Worm (Caenorhabditis elegans) whole organism, young adult: ENCODE results near the gene C01F1.6.

Experiments used
- B0019.2 ChIP-seq: fragments of 200-800 bp; sonication (Bioruptor generic); conservative IDR thresholded peaks from 2 replicates; pipeline ENCODE4 v1.3.6; 2022; ENCODE audit warnings: missing genetic modification reagents, missing genetic modification characterization, missing compliant biosample characterization
- C06A6.2 ChIP-seq: fragments of 200-800 bp; sonication (Bioruptor generic); conservative IDR thresholded peaks from 2 replicates; pipeline ENCODE4 v1.3.6; 2022; ENCODE audit warnings: missing genetic modification characterization, missing compliant biosample characterization
- D2030.7 ChIP-seq: fragments of 200-800 bp; sonication (Bioruptor generic); IDR thresholded peaks from 2 replicates; pipeline ENCODE4 v1.3.6; 2022; ENCODE audit warnings: missing genetic modification reagents, missing genetic modification characterization, missing compliant biosample characterization
- F37B4.10 ChIP-seq: fragments of 200-800 bp; sonication (Bioruptor generic); IDR thresholded peaks from 2 replicates; pipeline ENCODE4 v1.3.6; 2022; ENCODE audit warnings: missing genetic modification characterization, missing compliant biosample characterization
- F52B5.7 ChIP-seq: sonication (generic microtip); optimal IDR thresholded peaks from 2 replicates; lab custom pipeline; 2016; ENCODE audit warnings: mild to moderate bottlenecking, missing genetic modification characterization, missing compliant biosample characterization
- F55B11.4 ChIP-seq: sonication (generic microtip); optimal IDR thresholded peaks from 2 replicates; lab custom pipeline; 2016; ENCODE audit warnings: missing compliant biosample characterization, missing genetic modification characterization, borderline replicate concordance; ENCODE audit not compliant: insufficient read depth
- K11D2.4 ChIP-seq: fragments of 200-800 bp; sonication (Bioruptor generic); IDR thresholded peaks from 2 replicates; pipeline ENCODE4 v1.3.6; 2022; ENCODE audit warnings: missing genetic modification reagents, missing genetic modification characterization, missing compliant biosample characterization
- T26A5.8 ChIP-seq: sonication (generic microtip); optimal IDR thresholded peaks from 2 replicates; lab custom pipeline; 2016; ENCODE audit warnings: missing genetic modification characterization, missing compliant biosample characterization
- Y67H2A.10 ChIP-seq: fragments of 200-800 bp; sonication (Bioruptor generic); conservative IDR thresholded peaks from 2 replicates; pipeline ENCODE4 v1.3.6; 2022; ENCODE audit warnings: missing genetic modification reagents, missing genetic modification characterization, missing compliant biosample characterization
- ama-1 ChIP-seq, 3 experiments: fragments of 150-350 bp in 1 of 3; sonication (generic microtip) in 2 of 3; optimal IDR thresholded peaks; 2 replicates each; lab custom pipeline; 2014 to 2018; ENCODE audit warnings: missing biosample characterization in 2 of 3, missing genetic modification characterization in 2 of 3, missing genetic modification reagents in 2 of 3
- attf-3 ChIP-seq: fragments of 200-800 bp; sonication (Bioruptor generic); conservative IDR thresholded peaks from 2 replicates; pipeline ENCODE4 v1.3.6; 2022; ENCODE audit warnings: missing genetic modification reagents, missing genetic modification characterization, missing compliant biosample characterization
- bed-1 ChIP-seq: fragments of 200-800 bp; sonication (Bioruptor generic); IDR thresholded peaks from 2 replicates; pipeline ENCODE4 v1.3.6; 2022; ENCODE audit warnings: missing genetic modification reagents, missing genetic modification characterization, missing compliant biosample characterization
- bed-2 ChIP-seq: fragments of 200-800 bp; sonication (Bioruptor generic); IDR thresholded peaks from 2 replicates; pipeline ENCODE4 v1.3.6; 2022; ENCODE audit warnings: missing genetic modification reagents, missing genetic modification characterization, missing compliant biosample characterization
- ceh-40 ChIP-seq: fragments of 200-800 bp; sonication (Bioruptor generic); IDR thresholded peaks from 2 replicates; pipeline ENCODE4 v1.3.6; 2022; ENCODE audit warnings: missing genetic modification characterization, missing compliant biosample characterization
- dox-1 ChIP-seq: fragments of 200-800 bp; sonication (Bioruptor generic); IDR thresholded peaks from 2 replicates; pipeline ENCODE4 v1.3.6; 2022; ENCODE audit warnings: missing genetic modification reagents, missing genetic modification characterization, missing compliant biosample characterization
- efl-1 ChIP-seq: fragments of 150-350 bp; optimal IDR thresholded peaks from 2 replicates; lab custom pipeline; 2014; ENCODE audit warnings: missing biosample characterization, missing genetic modification reagents, missing genetic modification characterization
- egrh-3 ChIP-seq: fragments of 200-800 bp; sonication (Bioruptor generic); IDR thresholded peaks from 2 replicates; pipeline ENCODE4 v1.3.6; 2022; ENCODE audit warnings: missing genetic modification reagents, missing genetic modification characterization, missing compliant biosample characterization
- him-1 ChIP-seq: sonication (generic microtip); optimal IDR thresholded peaks from 2 replicates; lab custom pipeline; 2016; ENCODE audit warnings: missing genotype, missing genetic modification reagents, missing genetic modification characterization, missing compliant biosample characterization
- hmg-1.2 ChIP-seq: fragments of 200-800 bp; sonication (Bioruptor generic); IDR thresholded peaks from 2 replicates; pipeline ENCODE4 v1.3.6; 2022; ENCODE audit warnings: missing genetic modification reagents, missing genetic modification characterization, missing compliant biosample characterization
- hrde-1 ChIP-seq: sonication (generic microtip); optimal IDR thresholded peaks from 2 replicates; lab custom pipeline; 2016; ENCODE audit warnings: missing genetic modification characterization, mild to moderate bottlenecking, missing compliant biosample characterization, moderate library complexity, missing genotype, missing genetic modification reagents, borderline replicate concordance
- hsf-1 ChIP-seq: fragments of 200-800 bp; sonication (Bioruptor generic); IDR thresholded peaks from 2 replicates; pipeline ENCODE4 v1.3.6; 2022; ENCODE audit warnings: missing genetic modification reagents, missing genetic modification characterization, missing compliant biosample characterization
- let-526 ChIP-seq: fragments of 200-800 bp; sonication (Bioruptor generic); IDR thresholded peaks from 2 replicates; pipeline ENCODE4 v1.3.6; 2022; ENCODE audit warnings: missing genetic modification reagents, missing genetic modification characterization, missing compliant biosample characterization
- lin-35 ChIP-seq, 3 experiments: fragments of 150-350 bp in 2 of 3; sonication (generic microtip) in 1 of 3; optimal IDR thresholded peaks; 2 replicates each; lab custom pipeline; 2014 to 2018; ENCODE audit warnings: missing biosample characterization in 3 of 3, missing genetic modification characterization in 3 of 3, missing genetic modification reagents in 3 of 3
- lin-40 ChIP-seq: sonication (generic microtip); optimal IDR thresholded peaks from 2 replicates; lab custom pipeline; 2016; ENCODE audit warnings: missing genetic modification characterization, mild to moderate bottlenecking, missing compliant biosample characterization, missing genotype, missing genetic modification reagents
- lsl-1 ChIP-seq: fragments of 200-800 bp; sonication (Bioruptor generic); optimal IDR thresholded peaks from 2 replicates; lab custom pipeline; 2018; ENCODE audit warnings: mild to moderate bottlenecking, missing genetic modification characterization, moderate library complexity, missing compliant biosample characterization
- madf-3 ChIP-seq: fragments of 200-800 bp; sonication (Bioruptor generic); IDR thresholded peaks from 2 replicates; pipeline ENCODE4 v1.3.6; 2022; ENCODE audit warnings: missing genetic modification reagents, missing genetic modification characterization, missing compliant biosample characterization
- madf-6 ChIP-seq: fragments of 200-800 bp; sonication (Bioruptor generic); IDR thresholded peaks from 2 replicates; pipeline ENCODE4 v1.3.6; 2022; ENCODE audit warnings: missing genetic modification reagents, missing genetic modification characterization, missing compliant biosample characterization
- mel-28 ChIP-seq: sonication (generic microtip); optimal IDR thresholded peaks from 2 replicates; lab custom pipeline; 2016; ENCODE audit warnings: borderline replicate concordance, mild to moderate bottlenecking, missing genetic modification characterization, missing compliant biosample characterization
- mxl-1 ChIP-seq: sonication (generic microtip); optimal IDR thresholded peaks from 2 replicates; lab custom pipeline; 2016; ENCODE audit warnings: missing genetic modification characterization, missing compliant biosample characterization
- nfya-2 ChIP-seq: fragments of 200-800 bp; sonication (Bioruptor generic); IDR thresholded peaks from 2 replicates; pipeline ENCODE4 v1.3.6; 2022; ENCODE audit warnings: missing genetic modification reagents, missing genetic modification characterization, missing compliant biosample characterization
- nhr-179 ChIP-seq: sonication (generic microtip); optimal IDR thresholded peaks from 2 replicates; lab custom pipeline; 2016; ENCODE audit warnings: mild to moderate bottlenecking, missing genetic modification characterization, missing compliant biosample characterization
- nhr-80 ChIP-seq: sonication (generic microtip); optimal IDR thresholded peaks from 2 replicates; lab custom pipeline; 2016; ENCODE audit warnings: missing genetic modification characterization, missing compliant biosample characterization
- pbrm-1 ChIP-seq: fragments of 200-800 bp; sonication (Bioruptor generic); IDR thresholded peaks from 2 replicates; pipeline ENCODE4 v1.3.6; 2022; ENCODE audit warnings: missing genetic modification reagents, missing genetic modification characterization, missing compliant biosample characterization
- rec-8 ChIP-seq, 2 experiments: sonication (generic microtip); optimal IDR thresholded peaks; 2 replicates each; lab custom pipeline; 2016; ENCODE audit warnings: mild to moderate bottlenecking in 2 of 2, missing genetic modification characterization in 2 of 2, missing genetic modification reagents in 2 of 2, missing genotype in 2 of 2, missing biosample characterization in 1 of 2, missing compliant biosample characterization in 1 of 2, moderate library complexity in 1 of 2
- repo-1 ChIP-seq: sonication (generic microtip); optimal IDR thresholded peaks from 2 replicates; lab custom pipeline; 2017; ENCODE audit warnings: mild to moderate bottlenecking, missing genetic modification characterization, missing compliant biosample characterization
- rpc-1 ChIP-seq, 2 experiments: fragments of 150-350 bp in 1 of 2; sonication (generic microtip) in 1 of 2; optimal IDR thresholded peaks; 2 replicates each; lab custom pipeline; 2014 to 2018; ENCODE audit warnings: missing biosample characterization in 1 of 2, missing genetic modification characterization in 1 of 2, missing genetic modification reagents in 1 of 2, missing genotype in 1 of 2
- sea-2 ChIP-seq: fragments of 200-800 bp; sonication (Bioruptor generic); IDR thresholded peaks from 2 replicates; pipeline ENCODE4 v1.3.6; 2022; ENCODE audit warnings: missing genetic modification characterization, missing compliant biosample characterization
- snpc-1.1 ChIP-seq: sonication (generic microtip); optimal IDR thresholded peaks from 2 replicates; lab custom pipeline; 2017; ENCODE audit warnings: missing genetic modification characterization, mild to moderate bottlenecking, missing compliant biosample characterization, antibody characterized with exemption, moderate library complexity, missing genotype, missing genetic modification reagents; ENCODE audit not compliant: insufficient read depth
- snpc-1.3 ChIP-seq: sonication (generic microtip); optimal IDR thresholded peaks from 2 replicates; lab custom pipeline; 2017; ENCODE audit warnings: missing genetic modification characterization, mild to moderate bottlenecking, missing compliant biosample characterization, antibody characterized with exemption, moderate library complexity, missing genotype, missing genetic modification reagents; ENCODE audit not compliant: insufficient read depth
- tlf-1 ChIP-seq: fragments of 200-800 bp; sonication (Bioruptor generic); optimal IDR thresholded peaks from 2 replicates; lab custom pipeline; 2018; ENCODE audit warnings: mild to moderate bottlenecking, missing genetic modification characterization, missing compliant biosample characterization
- xnd-1 ChIP-seq: sonication (generic microtip); optimal IDR thresholded peaks from 2 replicates; lab custom pipeline; 2016; ENCODE audit warnings: missing genotype, missing genetic modification reagents, missing genetic modification characterization, missing compliant biosample characterization
- ztf-18 ChIP-seq: sonication (generic microtip); optimal IDR thresholded peaks from 2 replicates; lab custom pipeline; 2016; ENCODE audit warnings: missing genotype, mild to moderate bottlenecking, missing genetic modification characterization, missing compliant biosample characterization
- ztf-22 ChIP-seq: fragments of 200-800 bp; sonication (Bioruptor generic); optimal IDR thresholded peaks from 2 replicates; lab custom pipeline; 2018; ENCODE audit warnings: mild to moderate bottlenecking, missing genetic modification characterization, moderate library complexity, missing compliant biosample characterization
- ztf-26 ChIP-seq: sonication (generic microtip); optimal IDR thresholded peaks from 2 replicates; lab custom pipeline; 2017; ENCODE audit warnings: missing genetic modification characterization, missing compliant biosample characterization

The C01F1.6 gene

ce11 chrII:4244959-4245358 lies 43.1 kb downstream of the C01F1.6 start:
- TF ChIP-seq bed-1 (no peak), xnd-1 (tag; lab: Kevin White, UChicago) (peak; percentile 27), rec-8 (tag; optimal IDR thresholded peaks at IDR 0.05; lab: Kevin White, UChicago) (no peak), lsl-1 (peak; percentile 79), madf-6 (peak; percentile 57)
- TF ChIP-seq, all 124 proteins: peak for 3

- TF ChIP-seq ztf-26 (no peak), hmg-1.2 (GFP tag; lab: Robert Waterston, UW) (no peak), mxl-1 (tag; lab: Kevin White, UChicago) (no peak), F52B5.7 (no peak), B0019.2 (GFP tag; lab: Robert Waterston, UW) (no peak), T26A5.8 (tag; lab: Kevin White, UChicago) (no peak), him-1 (tag; lab: Kevin White, UChicago) (no peak), dox-1 (GFP tag; lab: Robert Waterston, UW) (no peak), pbrm-1 (GFP tag; lab: Robert Waterston, UW) (no peak), snpc-1.3 (tag; lab: Kevin White, UChicago) (no peak)
These were observed 49.0 kb downstream of the C01F1.6 start for ce11 chrII:4238963-4239362.

ce11 chrII:4237701-4238214 lies 50.3 kb downstream of the C01F1.6 start, which contains the start of the genes fbxc-44 and C16A11.2:
fbxc-44 (minus strand) TSS chrII:4237751.
C16A11.2 (plus strand) TSS chrII:4238203.
- TF ChIP-seq hrde-1 (no peak), F55B11.4 (tag; lab: Kevin White, UChicago) (no peak), snpc-1.1 (tag; lab: Kevin White, UChicago) (no peak), dox-1 (GFP tag; lab: Robert Waterston, UW) (no peak), lin-35 (GFP tag; optimal IDR thresholded peaks at IDR 0.05; lab: Kevin White, UChicago) (no peak), bed-2 (no peak), nhr-80 (tag; lab: Kevin White, UChicago) (no peak), ztf-26 (no peak), tlf-1 (GFP tag; lab: Kevin White, UChicago) (peak; percentile 39), mel-28 (tag; lab: Kevin White, UChicago) (no peak), D2030.7 (GFP tag; lab: Robert Waterston, UW) (peak; percentile 56; the same call in 1 of the 2 replicates), F37B4.10 (no peak), hsf-1 (no peak), madf-6 (peak; percentile 92), ztf-18 (tag; lab: Kevin White, UChicago) (no peak), C06A6.2 (GFP tag; lab: Robert Waterston, UW) (no peak), K11D2.4 (GFP tag; lab: Robert Waterston, UW) (no peak), Y67H2A.10 (GFP tag; lab: Robert Waterston, UW) (no peak), him-1 (tag; lab: Kevin White, UChicago) (peak; percentile 48), ceh-40 (GFP tag; lab: Robert Waterston, UW) (no peak), repo-1 (tag; lab: Kevin White, UChicago) (no peak), nhr-179 (no peak), sea-2 (GFP tag; lab: Robert Waterston, UW) (no peak), mxl-1 (tag; lab: Kevin White, UChicago) (no peak), nfya-2 (GFP tag; lab: Robert Waterston, UW) (no peak), rpc-1 (optimal IDR thresholded peaks at IDR 0.05; lab: Kevin White, UChicago) (peak; percentile 13), rpc-1 (tag; optimal IDR thresholded peaks at IDR 0.05; lab: Kevin White, UChicago) (no peak), attf-3 (GFP tag; lab: Robert Waterston, UW) (no peak), madf-3 (no peak), ztf-22 (GFP tag; lab: Kevin White, UChicago) (no peak), egrh-3 (no peak), efl-1 (GFP tag; lab: Kevin White, UChicago) (peak; percentile 5), lin-40 (tag; lab: Kevin White, UChicago) (no peak), ama-1 (optimal IDR thresholded peaks at IDR 0.05; lab: Kevin White, UChicago) (no peak), ama-1 (GFP tag; optimal IDR thresholded peaks at IDR 0.05; lab: Kevin White, UChicago) (no peak), let-526 (GFP tag; lab: Robert Waterston, UW) (no peak)
